Fruit fly (Drosophila melanogaster) whole organism, embryonic: ENCODE data around the gene CG14960.

Source experiments
- Ada2b ChIP-seq: fragments of 200-800 bp; sonication (Bioruptor generic); IDR thresholded peaks from 2 replicates; pipeline ENCODE4 v1.3.6; 2022; ENCODE audit warnings: missing biosample characterization, missing genetic modification characterization
- Antp ChIP-seq: fragments of 200-800 bp; sonication (Bioruptor generic); optimal IDR thresholded peaks from 3 replicates; lab custom pipeline; 2016; ENCODE audit warnings: missing biosample characterization, missing genetic modification characterization
- Atf6 ChIP-seq: fragments of 200-800 bp; sonication (Bioruptor generic); IDR thresholded peaks from 2 replicates; pipeline ENCODE4 v1.3.6; 2022; ENCODE audit warnings: missing biosample characterization, missing genetic modification characterization
- Bgb ChIP-seq: fragments of 200-800 bp; sonication (Bioruptor generic); IDR thresholded peaks from 2 replicates; pipeline ENCODE4 v1.3.6; 2022; ENCODE audit warnings: missing biosample characterization, missing genetic modification characterization; ENCODE audit not compliant: partially characterized antibody
- BtbVII ChIP-seq: fragments of 200-800 bp; sonication (Bioruptor generic); optimal IDR thresholded peaks from 3 replicates; lab custom pipeline; 2017; ENCODE audit warnings: missing biosample characterization, mild to moderate bottlenecking, missing genetic modification characterization
- CG10431 ChIP-seq: fragments of 200-800 bp; sonication (Bioruptor generic); optimal IDR thresholded peaks from 3 replicates; lab custom pipeline; 2018; ENCODE audit warnings: missing biosample characterization, mild to moderate bottlenecking, missing genetic modification characterization
- CG10654 ChIP-seq: fragments of 200-800 bp; sonication (Bioruptor generic); optimal IDR thresholded peaks from 2 replicates; lab custom pipeline; 2016; ENCODE audit warnings: missing biosample characterization, missing genetic modification characterization
- CG12769 ChIP-seq: fragments of 200-800 bp; sonication (Bioruptor generic); optimal IDR thresholded peaks from 2 replicates; lab custom pipeline; 2019; ENCODE audit warnings: missing biosample characterization, mild to moderate bottlenecking, missing genetic modification characterization, moderate library complexity
- CG15269 ChIP-seq: fragments of 200-800 bp; sonication (Bioruptor generic); optimal IDR thresholded peaks from 2 replicates; lab custom pipeline; 2018; ENCODE audit warnings: missing biosample characterization, mild to moderate bottlenecking, missing genetic modification characterization, moderate library complexity
- CG17612 ChIP-seq: fragments of 200-800 bp; sonication (Bioruptor generic); IDR thresholded peaks from 2 replicates; pipeline ENCODE4 v1.3.6; 2022; ENCODE audit warnings: missing biosample characterization, missing genetic modification characterization
- CG17912 ChIP-seq: fragments of 200-800 bp; sonication (Bioruptor generic); optimal IDR thresholded peaks from 2 replicates; lab custom pipeline; 2018; ENCODE audit warnings: missing biosample characterization, mild to moderate bottlenecking, missing genetic modification characterization
- CG2678 ChIP-seq: fragments of 200-800 bp; sonication (Bioruptor generic); optimal IDR thresholded peaks from 3 replicates; lab custom pipeline; 2019; ENCODE audit warnings: missing biosample characterization, mild to moderate bottlenecking, missing genetic modification characterization, moderate library complexity
- CG34376 ChIP-seq: fragments of 200-800 bp; sonication (Bioruptor generic); optimal IDR thresholded peaks from 2 replicates; lab custom pipeline; 2018; ENCODE audit warnings: missing biosample characterization, mild to moderate bottlenecking, missing genetic modification characterization
- CG3838 ChIP-seq: fragments of 200-800 bp; sonication (Bioruptor generic); optimal IDR thresholded peaks from 3 replicates; lab custom pipeline; 2016; ENCODE audit warnings: missing biosample characterization, missing genetic modification characterization
- CG4360 ChIP-seq: fragments of 200-800 bp; sonication (Bioruptor generic); IDR thresholded peaks from 2 replicates; pipeline ENCODE4 v1.3.6; 2022; ENCODE audit warnings: missing biosample characterization, missing genetic modification characterization
- CG43689 ChIP-seq: fragments of 200-800 bp; sonication (Bioruptor generic); IDR thresholded peaks from 2 replicates; pipeline ENCODE4 v1.3.6; 2022; ENCODE audit warnings: missing biosample characterization, missing genetic modification characterization
- CG4404 ChIP-seq: fragments of 200-800 bp; sonication (Bioruptor generic); IDR thresholded peaks from 2 replicates; pipeline ENCODE4 v1.3.6; 2022; ENCODE audit warnings: missing biosample characterization, missing genetic modification characterization
- CG4617 ChIP-seq: fragments of 200-800 bp; sonication (Bioruptor generic); optimal IDR thresholded peaks from 3 replicates; lab custom pipeline; 2016; ENCODE audit warnings: missing biosample characterization, missing genetic modification characterization, borderline replicate concordance
- CG6272 ChIP-seq: fragments of 200-800 bp; sonication (Bioruptor generic); IDR thresholded peaks from 2 replicates; pipeline ENCODE4 v1.3.6; 2022; ENCODE audit warnings: missing biosample characterization, missing genetic modification characterization
- CG9609 ChIP-seq: fragments of 200-800 bp; sonication (Bioruptor generic); optimal IDR thresholded peaks from 3 replicates; lab custom pipeline; 2016; ENCODE audit warnings: missing biosample characterization, missing genetic modification characterization
- CG9817 ChIP-seq: fragments of 200-800 bp; sonication (Bioruptor generic); optimal IDR thresholded peaks from 2 replicates; lab custom pipeline; 2018; ENCODE audit warnings: missing biosample characterization, mild to moderate bottlenecking, missing genetic modification characterization, moderate library complexity
- D19B ChIP-seq: fragments of 200-800 bp; sonication (Bioruptor generic); optimal IDR thresholded peaks from 2 replicates; lab custom pipeline; 2017; ENCODE audit warnings: missing biosample characterization, mild to moderate bottlenecking, missing genetic modification characterization
- Eip74EF ChIP-seq, 2 experiments: fragments of 200-800 bp in 1 of 2; fragments of >200 bp in 1 of 2; sonication (Bioruptor generic) in 1 of 2; optimal IDR thresholded peaks; 2 replicates each; lab custom pipeline; 2017 to 2019; ENCODE audit warnings: missing biosample characterization in 2 of 2, missing genetic modification characterization in 2 of 2, mild to moderate bottlenecking in 1 of 2, moderate library complexity in 1 of 2
- Fer3 ChIP-seq: fragments of 200-800 bp; sonication (Bioruptor generic); optimal IDR thresholded peaks from 2 replicates; lab custom pipeline; 2018; ENCODE audit warnings: missing biosample characterization, mild to moderate bottlenecking, missing genetic modification characterization, moderate library complexity
- HLH54F ChIP-seq: fragments of 200-800 bp; sonication (Bioruptor generic); optimal IDR thresholded peaks from 3 replicates; lab custom pipeline; 2016; ENCODE audit warnings: missing biosample characterization, missing genetic modification characterization
- Hmr ChIP-seq: fragments of 200-800 bp; sonication (Bioruptor generic); optimal IDR thresholded peaks from 3 replicates; lab custom pipeline; 2017; ENCODE audit warnings: mild to moderate bottlenecking, missing biosample characterization, missing genetic modification reagents, missing genetic modification characterization
- MESR4 ChIP-seq: fragments of 200-800 bp; sonication (Bioruptor generic); optimal IDR thresholded peaks from 2 replicates; lab custom pipeline; 2018; ENCODE audit warnings: missing biosample characterization, mild to moderate bottlenecking, missing genetic modification characterization, moderate library complexity
- Scr ChIP-seq: fragments of 200-800 bp; sonication (Bioruptor generic); IDR thresholded peaks from 2 replicates; pipeline ENCODE4 v1.3.6; 2022; ENCODE audit warnings: missing biosample characterization, missing genetic modification characterization; ENCODE audit not compliant: partially characterized antibody
- abd-A ChIP-seq: fragments of 200-800 bp; sonication (Bioruptor generic); optimal IDR thresholded peaks from 3 replicates; lab custom pipeline; 2019; ENCODE audit warnings: missing biosample characterization, mild to moderate bottlenecking, missing genetic modification characterization, moderate library complexity
- ara ChIP-seq: fragments of 200-800 bp; sonication (Bioruptor generic); IDR thresholded peaks from 2 replicates; pipeline ENCODE4 v1.3.6; 2022; ENCODE audit warnings: missing biosample characterization, missing genetic modification characterization
- caup ChIP-seq: fragments of 200-800 bp; sonication (Bioruptor generic); optimal IDR thresholded peaks from 3 replicates; lab custom pipeline; 2017; ENCODE audit warnings: missing biosample characterization, mild to moderate bottlenecking, missing genetic modification characterization, moderate library complexity; ENCODE audit not compliant: severe bottlenecking
- chm ChIP-seq: fragments of 200-800 bp; sonication (Bioruptor generic); IDR thresholded peaks from 2 replicates; pipeline ENCODE4 v1.3.6; 2022; ENCODE audit warnings: missing biosample characterization, missing genetic modification characterization
- disco-r ChIP-seq: fragments of 200-800 bp; sonication (Bioruptor generic); optimal IDR thresholded peaks from 2 replicates; lab custom pipeline; 2016; ENCODE audit warnings: missing biosample characterization, missing genetic modification characterization
- fd64A ChIP-seq: fragments of 200-800 bp; sonication (Bioruptor generic); optimal IDR thresholded peaks from 3 replicates; lab custom pipeline; 2018; ENCODE audit warnings: missing biosample characterization, mild to moderate bottlenecking, missing genetic modification characterization
- ftz-f1 ChIP-seq: fragments of 200-800 bp; sonication (Bioruptor generic); optimal IDR thresholded peaks from 2 replicates; lab custom pipeline; 2016; ENCODE audit warnings: missing biosample characterization, missing genetic modification characterization
- ind ChIP-seq: fragments of 200-800 bp; sonication (Bioruptor generic); optimal IDR thresholded peaks from 3 replicates; lab custom pipeline; 2016; ENCODE audit warnings: missing biosample characterization, missing genetic modification characterization
- lab ChIP-seq: fragments of 200-800 bp; sonication (Bioruptor generic); optimal IDR thresholded peaks from 3 replicates; lab custom pipeline; 2017; ENCODE audit warnings: missing biosample characterization, missing genetic modification characterization, mild to moderate bottlenecking, moderate library complexity, missing genetic modification reagents
- lola ChIP-seq, 3 experiments: fragments of >200 bp in 2 of 3; fragments of 200-800 bp in 1 of 3; sonication (Bioruptor generic) in 1 of 3; optimal IDR thresholded peaks; 2 replicates each; lab custom pipeline; 2017 to 2019; ENCODE audit warnings: missing biosample characterization in 3 of 3, missing genetic modification characterization in 3 of 3, mild to moderate bottlenecking in 1 of 3, moderate library complexity in 1 of 3
- nmo ChIP-seq: fragments of 200-800 bp; sonication (Bioruptor generic); optimal IDR thresholded peaks from 2 replicates; lab custom pipeline; 2018; ENCODE audit warnings: missing biosample characterization, mild to moderate bottlenecking, missing genetic modification characterization, moderate library complexity
- pho ChIP-seq: fragments of 200-800 bp; sonication (Bioruptor generic); optimal IDR thresholded peaks from 2 replicates; lab custom pipeline; 2016; ENCODE audit warnings: missing biosample characterization, missing genetic modification characterization
- prd ChIP-seq, 3 experiments: fragments of >200 bp in 2 of 3; fragments of 200-800 bp in 1 of 3; sonication (Bioruptor generic) in 1 of 3; optimal IDR thresholded peaks in 2 of 3; IDR thresholded peaks in 1 of 3; 2 replicates in 2 of 3; 3 replicates in 1 of 3; pipeline versions ENCODE4 v1.3.6 to Lab custom; 2017 to 2022; ENCODE audit warnings: missing biosample characterization in 1 of 3, missing genetic modification characterization in 1 of 3
- ranshi ChIP-seq: fragments of 200-800 bp; sonication (Bioruptor generic); IDR thresholded peaks from 2 replicates; pipeline ENCODE4 v1.3.6; 2022; ENCODE audit warnings: missing biosample characterization, missing genetic modification characterization
- scrt ChIP-seq: fragments of 200-800 bp; sonication (Bioruptor generic); optimal IDR thresholded peaks from 2 replicates; lab custom pipeline; 2018; ENCODE audit warnings: missing biosample characterization, mild to moderate bottlenecking, missing genetic modification characterization, moderate library complexity
- slbo ChIP-seq: fragments of 200-800 bp; sonication (Bioruptor generic); IDR thresholded peaks from 2 replicates; pipeline ENCODE4 v1.3.6; 2022; ENCODE audit warnings: missing biosample characterization, missing genetic modification characterization
- sna ChIP-seq: fragments of 200-800 bp; sonication (Bioruptor generic); IDR thresholded peaks from 2 replicates; pipeline ENCODE4 v1.3.6; 2022; ENCODE audit warnings: missing biosample characterization, missing genetic modification characterization; ENCODE audit not compliant: partially characterized antibody
- ssp ChIP-seq: fragments of 200-800 bp; sonication (Bioruptor generic); IDR thresholded peaks from 2 replicates; pipeline ENCODE4 v1.3.6; 2022; ENCODE audit warnings: missing biosample characterization, missing genetic modification characterization
- stwl ChIP-seq: fragments of 200-800 bp; sonication (Bioruptor generic); optimal IDR thresholded peaks from 3 replicates; lab custom pipeline; 2018; ENCODE audit warnings: missing biosample characterization, mild to moderate bottlenecking, missing genetic modification characterization, moderate library complexity
- tna ChIP-seq: fragments of 200-800 bp; sonication (Bioruptor generic); IDR thresholded peaks from 2 replicates; pipeline ENCODE4 v1.3.6; 2022; ENCODE audit warnings: missing biosample characterization, missing genetic modification characterization; ENCODE audit not compliant: partially characterized antibody
- ttk ChIP-seq: fragments of 200-800 bp; sonication (Bioruptor generic); IDR thresholded peaks from 2 replicates; pipeline ENCODE4 v2.1.2; 2022; ENCODE audit warnings: missing biosample characterization, missing genetic modification characterization

The CG14960 gene

dm6 chr3L:3319992-3320732 is 49.3 kb downstream of the CG14960 start (continued):
- peak in 1 of 2 experiments; percentile 58 for TF ChIP-seq Eip74EF (GFP tag; optimal IDR thresholded peaks at IDR 0.05; lab: Kevin White, UChicago)
- peak; percentile 2 for TF ChIP-seq pho (GFP tag; lab: Kevin White, UChicago)
- no peak for TF ChIP-seq Bgb
- TF ChIP-seq Fer3 (tag; lab: Kevin White, UChicago): peak; percentile 17
- TF ChIP-seq lola (GFP tag; optimal IDR thresholded peaks at IDR 0.05; lab: Kevin White, UChicago): no peak
- TF ChIP-seq Scr (GFP tag; lab: Robert Waterston, UW): no peak
- peak; percentile 48 for TF ChIP-seq Hmr (GFP tag; lab: Kevin White, UChicago)
- TF ChIP-seq ftz-f1 (GFP tag; lab: Kevin White, UChicago): peak; percentile 78
- TF ChIP-seq CG10431 (GFP tag; lab: Kevin White, UChicago): no peak
- TF ChIP-seq ssp (GFP tag; lab: Robert Waterston, UW): no peak
- TF ChIP-seq ara (GFP tag; lab: Robert Waterston, UW): peak; percentile 26; the same call in 1 of the 2 replicates
- TF ChIP-seq CG9817 (tag; lab: Kevin White, UChicago): peak; percentile 4
- no peak for TF ChIP-seq fd64A (GFP tag; lab: Kevin White, UChicago)
- 0 out of 2 replicates have a peak, but pooled peaks have one; percentile 19 for TF ChIP-seq Ada2b (GFP tag; lab: Robert Waterston, UW)
- peak; percentile 34 for TF ChIP-seq Antp (GFP tag; lab: Kevin White, UChicago)
- no peak for TF ChIP-seq CG4360
- peak; percentile 54 for TF ChIP-seq slbo (GFP tag; lab: Robert Waterston, UW)
- peak; percentile 47 for TF ChIP-seq CG34376 (GFP tag; lab: Kevin White, UChicago)
- TF ChIP-seq abd-A: no peak
- peak; percentile 39 for TF ChIP-seq ind (GFP tag; lab: Kevin White, UChicago)
- peak; percentile 10 for TF ChIP-seq caup (GFP tag; lab: Kevin White, UChicago)
- TF ChIP-seq prd (optimal IDR thresholded peaks at IDR 0.05; lab: Kevin White, UChicago): no peak
- TF ChIP-seq prd (GFP tag; IDR thresholded peaks at IDR 0.05; lab: Robert Waterston, UW): peak; percentile 34; the same call in 1 of the 3 replicates
- TF ChIP-seq MESR4 (GFP tag; lab: Kevin White, UChicago): no peak
- TF ChIP-seq CG4404 (GFP tag; lab: Robert Waterston, UW): no peak
- peak; percentile 52 for TF ChIP-seq CG15269 (tag; lab: Kevin White, UChicago)
- no peak for TF ChIP-seq stwl (tag; lab: Kevin White, UChicago)
- peak; percentile 50 for TF ChIP-seq lab
- TF ChIP-seq CG17612 (GFP tag; lab: Robert Waterston, UW): no peak
- no peak for TF ChIP-seq tna
- TF ChIP-seq CG6272: no peak

dm6 chr3L:3325597-3325924 is 54.7 kb downstream of the CG14960 start:
- no peak for TF ChIP-seq BtbVII (GFP tag; lab: Kevin White, UChicago)
- TF ChIP-seq CG9609 (GFP tag; lab: Kevin White, UChicago): no peak
- TF ChIP-seq Atf6 (GFP tag; lab: Robert Waterston, UW): no peak
- 0 out of 2 replicates have a peak, but pooled peaks have one; percentile 20 for TF ChIP-seq sna (GFP tag; lab: Robert Waterston, UW)
- TF ChIP-seq scrt (GFP tag; lab: Kevin White, UChicago): no peak
- TF ChIP-seq ranshi (GFP tag; lab: Robert Waterston, UW): no peak
- peak; percentile 96 for TF ChIP-seq MESR4 (GFP tag; lab: Kevin White, UChicago)
- peak; percentile 71 for TF ChIP-seq CG4617 (GFP tag; lab: Kevin White, UChicago)
- TF ChIP-seq CG17912 (GFP tag; lab: Kevin White, UChicago): no peak
- TF ChIP-seq nmo: no peak
- TF ChIP-seq CG2678 (tag; lab: Kevin White, UChicago): no peak
- TF ChIP-seq ttk (GFP tag; lab: Robert Waterston, UW): no peak
- TF ChIP-seq D19B (GFP tag; lab: Kevin White, UChicago): no peak
- no peak for TF ChIP-seq CG10654 (GFP tag; lab: Kevin White, UChicago)
- TF ChIP-seq HLH54F (GFP tag; lab: Kevin White, UChicago): no peak
- TF ChIP-seq CG43689 (GFP tag; lab: Robert Waterston, UW): no peak
- no peak for TF ChIP-seq chm
- no peak for TF ChIP-seq disco-r
- no peak for TF ChIP-seq CG12769 (tag; lab: Kevin White, UChicago)
- no peak for TF ChIP-seq CG3838 (GFP tag; lab: Kevin White, UChicago)
